Fruit fly (Drosophila melanogaster): Measurements from ENCODE around the gene CG17732.

DNA sequence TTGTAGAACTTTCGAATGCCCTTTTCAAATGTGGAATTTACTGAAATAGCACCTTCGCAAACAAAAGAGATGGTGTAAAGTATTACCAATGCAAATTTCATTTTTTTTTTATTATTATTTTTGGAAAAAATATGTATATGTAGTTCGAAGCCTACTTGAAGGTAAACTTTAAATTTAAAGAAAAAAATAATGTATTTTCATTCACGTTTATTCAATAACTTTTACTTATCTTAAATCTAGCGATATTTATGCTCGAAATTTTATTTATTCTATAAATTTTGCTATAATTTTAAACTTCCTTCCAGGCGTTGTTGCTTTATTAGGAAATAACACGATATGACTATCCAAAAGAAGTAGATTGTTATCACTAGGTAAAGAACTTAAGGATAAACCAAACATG lies 28.8 kb upstream of the CG17732 start, which contains the start of gene CG33710:
- TF ChIP-seq EcR (GFP tag; optimal IDR thresholded peaks at IDR 0.05) (no peak), CG8478 (optimal IDR thresholded peaks at IDR 0.05) (no peak), psq (optimal IDR thresholded peaks at IDR 0.05) (no peak), usp (GFP tag; optimal IDR thresholded peaks at IDR 0.05) (no peak), pan (optimal IDR thresholded peaks at IDR 0.05) (no peak)

Data from whole organism.